Fruit fly (Drosophila melanogaster): ENCODE data around the gene Daao2.

Gene Daao2

dm6 chr2L:6786674-6787028 lies 16.2 kb upstream of the Daao2 start, which contains the start of gene nrv1 (continued):
- TF ChIP-seq sna (GFP tag; IDR thresholded peaks at IDR 0.05; ENCODE audit: partially characterized antibody), result no peak
- no peak for TF ChIP-seq GATAe (GFP tag; conservative IDR thresholded peaks at IDR 0.05)
- TF ChIP-seq CHES-1-like (GFP tag; optimal IDR thresholded peaks at IDR 0.05), result no peak
- TF ChIP-seq Sox100B (GFP tag; optimal IDR thresholded peaks at IDR 0.05), result no peak
- TF ChIP-seq dmrt99B (tag; optimal IDR thresholded peaks at IDR 0.05), result no peak
- peak; percentile 51; the same call in 1 of the 2 replicates for TF ChIP-seq ato (GFP tag; IDR thresholded peaks at IDR 0.05; ENCODE audit: partially characterized antibody)
- TF ChIP-seq gem (tag; optimal IDR thresholded peaks at IDR 0.05), result no peak
- peak; percentile 84 for TF ChIP-seq z (GFP tag; IDR thresholded peaks at IDR 0.05)
- TF ChIP-seq CG7556 (GFP tag; optimal IDR thresholded peaks at IDR 0.05), result no peak
- no peak for TF ChIP-seq CG6689 (GFP tag; IDR thresholded peaks at IDR 0.05)
- TF ChIP-seq CG17829 (tag; optimal IDR thresholded peaks at IDR 0.05), result no peak
- TF ChIP-seq CG8290 (GFP tag; optimal IDR thresholded peaks at IDR 0.05), result no peak
- peak in 1 of 2 experiments; percentile 28 for TF ChIP-seq CG8290 (tag; optimal IDR thresholded peaks at IDR 0.05)
- no peak for TF ChIP-seq emc (GFP tag; optimal IDR thresholded peaks at IDR 0.05)
- TF ChIP-seq CG10979 (tag; optimal IDR thresholded peaks at IDR 0.05), result no peak
- TF ChIP-seq crol (GFP tag; IDR thresholded peaks at IDR 0.05), result peak; percentile 73; the same call in 1 of the 2 replicates
- TF ChIP-seq Tbp (GFP tag; optimal IDR thresholded peaks at IDR 0.05), result no peak
- no peak for TF ChIP-seq CG11723 (GFP tag; optimal IDR thresholded peaks at IDR 0.05)
- no peak for TF ChIP-seq CG12155 (GFP tag; optimal IDR thresholded peaks at IDR 0.05)
- TF ChIP-seq chinmo (GFP tag; IDR thresholded peaks at IDR 0.05; ENCODE audit: partially characterized antibody), result peak; percentile 85; the same call in 2 of the 4 replicates
- peak; percentile 75 for TF ChIP-seq HLHmδ (GFP tag; optimal IDR thresholded peaks at IDR 0.05)
- no peak for TF ChIP-seq CG11398 (GFP tag; optimal IDR thresholded peaks at IDR 0.05)
- peak; percentile 38; the same call in 1 of the 2 replicates for TF ChIP-seq unc-4 (GFP tag; IDR thresholded peaks at IDR 0.05; ENCODE audit: partially characterized antibody)
- TF ChIP-seq Hsf (GFP tag; optimal IDR thresholded peaks at IDR 0.05), result no peak
- no peak for TF ChIP-seq zfh2 (GFP tag; optimal IDR thresholded peaks at IDR 0.05)
- no peak for TF ChIP-seq CG30431 (GFP tag; optimal IDR thresholded peaks at IDR 0.05)
- no peak for TF ChIP-seq disco-r (GFP tag; optimal IDR thresholded peaks at IDR 0.05)
- no peak for TF ChIP-seq jigr1 (GFP tag; IDR thresholded peaks at IDR 0.05)
- TF ChIP-seq hb (GFP tag; IDR thresholded peaks at IDR 0.05; ENCODE audit: partially characterized antibody), result 0 out of 3 replicates have a peak, but pooled peaks have one; percentile 28
- TF ChIP-seq CG34224 (GFP tag; IDR thresholded peaks at IDR 0.05; ENCODE audit: partially characterized antibody), result peak; percentile 21; the same call in 1 of the 3 replicates

dm6 chr2L:6787029-6787972 lies 15.5 kb upstream of the Daao2 start:
- TF ChIP-seq corto (GFP tag; optimal IDR thresholded peaks at IDR 0.05) (peak; percentile 5), CG13775 (GFP tag; optimal IDR thresholded peaks at IDR 0.05) (peak; percentile 97), hb (GFP tag; IDR thresholded peaks at IDR 0.05; ENCODE audit: partially characterized antibody) (no peak), CG4360 (GFP tag; IDR thresholded peaks at IDR 0.05) (peak; percentile 41; the same call in 1 of the 2 replicates), CG7745 (tag; optimal IDR thresholded peaks at IDR 0.05) (no peak), kah (GFP tag; optimal IDR thresholded peaks at IDR 0.05) (peak; percentile 83), otp (GFP tag; IDR thresholded peaks at IDR 0.05) (peak; percentile 42; the same call in 2 of the 3 replicates), Rfx (GFP tag; IDR thresholded peaks at IDR 0.05) (peak; percentile 91), kay (GFP tag; optimal IDR thresholded peaks at IDR 0.05) (peak; percentile 91), Xrp1 (GFP tag; IDR thresholded peaks at IDR 0.05) (peak; percentile 82), CG9817 (tag; optimal IDR thresholded peaks at IDR 0.05) (peak; percentile 90), Aef1 (GFP tag; IDR thresholded peaks at IDR 0.05) (peak; percentile 85), jigr1 (GFP tag; IDR thresholded peaks at IDR 0.05) (peak; percentile 89), CG11695 (GFP tag; IDR thresholded peaks at IDR 0.05) (peak; percentile 93), nmo (GFP tag; optimal IDR thresholded peaks at IDR 0.05) (peak; percentile 98), Spps (tag; optimal IDR thresholded peaks at IDR 0.05) (peak; percentile 78), mirr (GFP tag; optimal IDR thresholded peaks at IDR 0.05) (peak; percentile 68), slp2 (GFP tag; optimal IDR thresholded peaks at IDR 0.05) (peak; percentile 98), chinmo (GFP tag; IDR thresholded peaks at IDR 0.05; ENCODE audit: partially characterized antibody) (peak; percentile 94), Atf-2 (GFP tag; optimal IDR thresholded peaks at IDR 0.05) (peak; percentile 97), CTCF (GFP tag; optimal IDR thresholded peaks at IDR 0.05) (peak; percentile 58), slbo (GFP tag; IDR thresholded peaks at IDR 0.05) (peak; percentile 90), CrebB (tag; optimal IDR thresholded peaks at IDR 0.05) (peak; percentile 86)

Measured in whole organism, embryonic.